Fruit fly (Drosophila melanogaster) whole organism, adult: ENCODE measurements around the gene fz2.

Experiments
- CG11617 ChIP-seq: fragments of 200-800 bp; sonication (Bioruptor generic); optimal IDR thresholded peaks from 2 replicates; lab custom pipeline; 2017; ENCODE audit warnings: mild to moderate bottlenecking, missing biosample characterization, missing genetic modification reagents, missing genetic modification characterization
- CG12768 ChIP-seq: fragments of 200-800 bp; sonication (Bioruptor generic); optimal IDR thresholded peaks from 2 replicates; lab custom pipeline; 2017; ENCODE audit warnings: missing biosample characterization, missing genetic modification characterization, mild to moderate bottlenecking, moderate library complexity, missing genetic modification reagents
- CG14711 ChIP-seq: fragments of 200-800 bp; sonication (Bioruptor generic); optimal IDR thresholded peaks from 2 replicates; lab custom pipeline; 2018; ENCODE audit warnings: missing biosample characterization, mild to moderate bottlenecking, missing genetic modification characterization, moderate library complexity
- CG1620 ChIP-seq: fragments of 200-800 bp; sonication (Bioruptor generic); optimal IDR thresholded peaks from 2 replicates; lab custom pipeline; 2016; ENCODE audit warnings: missing biosample characterization, missing genetic modification characterization
- CG33017 ChIP-seq: fragments of 200-800 bp; sonication (Bioruptor generic); optimal IDR thresholded peaks from 2 replicates; lab custom pipeline; 2018; ENCODE audit warnings: missing biosample characterization, mild to moderate bottlenecking, missing genetic modification characterization, moderate library complexity
- CG5204 ChIP-seq: fragments of 200-800 bp; sonication (Bioruptor generic); optimal IDR thresholded peaks from 2 replicates; lab custom pipeline; 2016; ENCODE audit warnings: missing biosample characterization, missing genetic modification characterization
- CG7045 ChIP-seq: fragments of 200-800 bp; sonication (Bioruptor generic); optimal IDR thresholded peaks from 2 replicates; lab custom pipeline; 2017; ENCODE audit warnings: missing biosample characterization, mild to moderate bottlenecking, missing genetic modification characterization
- CG7101 ChIP-seq: fragments of 200-800 bp; sonication (Bioruptor generic); optimal IDR thresholded peaks from 2 replicates; lab custom pipeline; 2018; ENCODE audit warnings: missing biosample characterization, mild to moderate bottlenecking, missing genetic modification characterization, moderate library complexity
- Clk ChIP-seq: fragments of 200-800 bp; sonication (Bioruptor generic); optimal IDR thresholded peaks from 2 replicates; lab custom pipeline; 2017; ENCODE audit warnings: missing biosample characterization, missing genetic modification characterization
- Crg-1 ChIP-seq: fragments of 200-800 bp; sonication (Bioruptor generic); optimal IDR thresholded peaks from 2 replicates; lab custom pipeline; 2016; ENCODE audit warnings: missing biosample characterization, missing genetic modification characterization
- Hr96 ChIP-seq: fragments of 200-800 bp; sonication (Bioruptor generic); optimal IDR thresholded peaks from 2 replicates; lab custom pipeline; 2016; ENCODE audit warnings: missing biosample characterization, missing genetic modification characterization
- Mnt ChIP-seq: fragments of 200-800 bp; sonication (Bioruptor generic); optimal IDR thresholded peaks from 2 replicates; lab custom pipeline; 2016; ENCODE audit warnings: missing biosample characterization, mild to moderate bottlenecking, missing genetic modification characterization
- bab1 ChIP-seq: fragments of 200-800 bp; sonication (Bioruptor generic); optimal IDR thresholded peaks from 3 replicates; lab custom pipeline; 2019; ENCODE audit warnings: missing biosample characterization, mild to moderate bottlenecking, missing genetic modification characterization, moderate library complexity
- cic ChIP-seq: fragments of 200-800 bp; sonication (Bioruptor generic); optimal IDR thresholded peaks from 2 replicates; lab custom pipeline; 2017; ENCODE audit warnings: missing biosample characterization, mild to moderate bottlenecking, missing genetic modification characterization, moderate library complexity
- cnc ChIP-seq, 2 experiments: fragments of >200 bp; optimal IDR thresholded peaks; 2 replicates each; lab custom pipeline; 2017
- kay ChIP-seq: fragments of 200-800 bp; sonication (Bioruptor generic); peaks from one replicate; lab custom pipeline; 2016; ENCODE audit warnings: missing biosample characterization, missing genetic modification characterization, borderline replicate concordance
- ovo ChIP-seq: fragments of 200-800 bp; sonication (Bioruptor generic); optimal IDR thresholded peaks from 2 replicates; lab custom pipeline; 2016; ENCODE audit warnings: missing biosample characterization, missing genetic modification characterization
- pad ChIP-seq: fragments of 200-800 bp; sonication (Bioruptor generic); optimal IDR thresholded peaks from 3 replicates; lab custom pipeline; 2017; ENCODE audit warnings: missing biosample characterization, missing genetic modification characterization, mild to moderate bottlenecking, moderate library complexity, missing genetic modification reagents
- tj ChIP-seq: fragments of 200-800 bp; sonication (Bioruptor generic); optimal IDR thresholded peaks from 3 replicates; lab custom pipeline; 2017; ENCODE audit warnings: missing biosample characterization, mild to moderate bottlenecking, missing genetic modification characterization, moderate library complexity
- toe ChIP-seq: fragments of 200-800 bp; sonication (Bioruptor generic); optimal IDR thresholded peaks from 2 replicates; lab custom pipeline; 2016; ENCODE audit warnings: missing biosample characterization, missing genetic modification characterization

The fz2 gene

DNA sequence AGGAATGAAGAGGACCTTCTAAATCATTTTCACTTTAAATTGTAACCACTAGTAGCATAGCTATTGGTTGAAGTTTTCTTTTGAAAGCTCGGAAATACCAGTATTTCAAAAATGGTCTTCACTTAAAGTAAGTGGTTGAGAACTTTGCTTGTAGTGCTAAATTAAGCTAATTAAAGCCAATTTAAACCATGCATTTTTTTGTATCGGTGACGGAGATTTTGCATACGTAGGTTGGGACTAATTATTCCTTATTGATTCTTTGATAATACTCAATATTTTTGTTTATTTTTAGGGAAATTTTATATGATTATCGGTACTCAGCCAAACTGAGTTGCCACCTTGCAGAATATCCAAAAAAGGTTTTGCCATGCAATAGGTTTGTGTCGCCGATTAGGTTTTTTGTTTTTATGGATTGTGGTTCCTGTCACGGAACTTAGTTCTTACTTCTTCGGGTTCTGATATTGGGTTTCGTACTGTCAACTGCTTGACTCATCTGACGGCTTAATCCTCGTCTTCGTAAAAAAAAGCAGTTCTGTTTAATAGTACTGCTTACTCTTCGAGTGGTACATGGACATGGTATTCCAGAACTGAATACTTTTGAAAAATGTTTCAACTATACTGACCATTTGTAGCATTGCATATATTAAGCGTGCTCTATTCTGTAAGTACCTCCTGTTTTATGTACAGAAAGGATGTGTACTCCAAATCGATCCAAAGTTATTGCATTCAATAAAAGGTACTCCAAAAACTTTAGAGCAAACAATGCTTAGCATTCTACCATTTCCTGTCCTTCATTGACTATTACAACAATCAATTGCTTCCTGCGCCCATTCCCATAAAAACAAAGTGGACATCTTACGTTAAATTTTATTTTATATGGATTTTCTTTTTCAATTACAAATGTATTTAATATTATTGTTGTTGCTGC, 94.8 kb downstream of the fz2 start:
- TF ChIP-seq CG33017 (no peak), toe (GFP tag; lab: Kevin White, UChicago) (no peak), CG5204 (GFP tag; lab: Kevin White, UChicago) (no peak), kay (GFP tag; lab: Kevin White, UChicago) (peak; percentile 72), CG7101 (tag; lab: Kevin White, UChicago) (no peak)

DNA sequence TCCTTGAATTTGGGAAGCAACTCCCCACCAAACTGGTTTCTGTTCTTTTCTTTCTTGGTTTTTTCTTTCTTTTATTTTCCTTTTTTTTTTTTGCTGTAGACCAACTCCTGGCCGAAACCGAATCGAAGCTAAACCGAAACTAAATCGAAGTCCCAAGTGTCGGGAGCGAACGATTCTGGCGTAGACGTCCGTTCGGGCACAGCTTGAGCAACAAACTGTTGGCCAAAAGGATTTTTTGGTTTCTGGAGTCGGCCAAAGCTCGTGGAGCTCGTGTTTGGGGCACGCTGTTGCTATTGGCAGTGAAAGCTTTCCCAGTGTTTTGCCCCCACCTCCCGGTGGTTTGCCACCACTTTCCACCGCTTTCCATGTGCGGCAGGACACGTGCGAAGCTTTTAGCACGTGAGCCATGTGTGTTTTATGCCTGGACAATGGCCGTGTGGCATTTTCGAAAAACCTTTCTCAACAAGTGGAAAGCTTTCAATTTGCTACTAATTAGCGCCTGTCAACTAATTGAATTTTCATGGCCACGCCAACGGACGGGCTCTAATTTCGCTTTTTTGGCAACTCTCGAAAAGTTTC, 96.2 kb downstream of the fz2 start, which contains the start of gene CG14082:
Gene CG14082 (minus strand): TSS at position 51 of the 579 bp plus-strand sequence.
- TF ChIP-seq Mnt (peak; percentile 38), CG7045 (GFP tag; lab: Kevin White, UChicago) (no peak)

DNA sequence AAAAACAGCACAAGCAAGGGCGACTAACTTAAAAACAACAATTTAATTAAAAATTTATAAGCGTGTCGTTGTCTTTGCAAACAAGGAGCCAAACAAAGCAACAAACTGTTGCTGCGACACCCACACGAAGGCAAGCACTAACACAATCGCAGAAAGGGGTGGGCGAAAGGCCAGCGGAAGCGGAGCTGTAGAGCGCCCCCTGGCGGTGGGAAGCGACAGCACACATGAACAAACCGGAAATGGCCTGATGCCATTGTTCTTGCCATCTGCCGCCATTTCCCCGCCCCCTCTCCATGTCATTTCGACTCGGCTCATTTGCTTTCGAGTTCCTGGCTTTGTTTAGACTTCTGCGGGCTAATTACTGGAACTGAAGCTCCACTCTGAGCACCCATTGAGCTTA, 102.6 kb downstream of the fz2 start:
- TF ChIP-seq Hr96 (no peak), CG5204 (GFP tag; lab: Kevin White, UChicago) (no peak), Mnt (no peak), Crg-1 (GFP tag; lab: Kevin White, UChicago) (no peak), CG7045 (GFP tag; lab: Kevin White, UChicago) (no peak), CG11617 (GFP tag; lab: Kevin White, UChicago) (no peak)

DNA sequence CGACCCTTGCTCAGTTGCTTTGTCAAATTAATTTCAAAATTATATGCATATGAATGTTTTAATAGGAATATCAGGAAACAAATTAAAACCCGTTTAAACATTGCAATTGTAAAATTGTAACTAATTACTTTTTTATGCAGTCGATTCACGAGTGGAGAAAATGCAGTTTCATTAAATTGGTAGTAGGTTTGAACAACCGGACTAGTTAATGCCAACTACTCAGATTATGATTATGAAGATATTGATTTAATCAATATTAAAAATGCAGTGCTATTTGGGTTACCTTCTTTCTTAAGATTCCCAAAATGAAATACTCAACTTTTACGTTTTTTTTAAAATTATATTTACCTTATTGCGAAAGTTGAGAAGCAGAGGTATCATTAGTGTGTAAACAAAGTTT, 105.6 kb downstream of the fz2 start, which contains the start of gene Spn75F:
Gene Spn75F (minus strand): TSS at position 101 of the 400 bp plus-strand sequence.
- TF ChIP-seq Mnt: no peak
- no peak for TF ChIP-seq Clk (GFP tag; lab: Kevin White, UChicago)
- no peak for TF ChIP-seq CG12768 (GFP tag; lab: Kevin White, UChicago)
- no peak for TF ChIP-seq pad
- no peak for TF ChIP-seq CG11617 (GFP tag; lab: Kevin White, UChicago)
- TF ChIP-seq CG5204 (GFP tag; lab: Kevin White, UChicago): no peak
- TF ChIP-seq toe (GFP tag; lab: Kevin White, UChicago): no peak
- no peak for TF ChIP-seq CG7101 (tag; lab: Kevin White, UChicago)
- TF ChIP-seq CG7045 (GFP tag; lab: Kevin White, UChicago): no peak
- TF ChIP-seq bab1: no peak
- no peak for TF ChIP-seq Hr96
- no peak for TF ChIP-seq Crg-1 (GFP tag; lab: Kevin White, UChicago)
- TF ChIP-seq tj (GFP tag; lab: Kevin White, UChicago): no peak

DNA sequence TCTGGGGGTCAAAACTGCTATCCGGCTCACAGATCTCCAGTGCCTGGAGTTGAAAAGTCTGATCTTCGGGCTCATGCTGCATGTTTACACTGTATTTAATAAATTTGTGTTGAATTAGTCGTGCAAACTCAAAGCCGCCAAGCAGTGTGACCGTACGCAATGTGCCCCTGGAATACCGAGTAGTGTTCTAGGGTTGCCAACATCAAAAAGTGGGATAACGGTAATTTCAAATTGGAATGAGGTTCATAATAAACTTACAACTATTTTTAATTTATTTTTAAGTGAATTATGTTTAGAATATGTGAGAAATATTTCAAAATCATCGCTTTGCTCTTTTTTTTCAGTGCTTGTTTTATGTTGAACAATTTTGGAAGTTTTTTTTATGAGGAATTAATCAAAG, 135.0 kb downstream of the fz2 start, which contains the start of gene Gem2:
Gene Gem2 (minus strand): TSS at position 176 of the 400 bp plus-strand sequence.
- TF ChIP-seq CG14711 (tag; lab: Kevin White, UChicago) (peak; percentile 90), cnc (optimal IDR thresholded peaks at IDR 0.05; lab: Kevin White, UChicago) (no peak), ovo (GFP tag; lab: Kevin White, UChicago) (peak; percentile 69)

DNA sequence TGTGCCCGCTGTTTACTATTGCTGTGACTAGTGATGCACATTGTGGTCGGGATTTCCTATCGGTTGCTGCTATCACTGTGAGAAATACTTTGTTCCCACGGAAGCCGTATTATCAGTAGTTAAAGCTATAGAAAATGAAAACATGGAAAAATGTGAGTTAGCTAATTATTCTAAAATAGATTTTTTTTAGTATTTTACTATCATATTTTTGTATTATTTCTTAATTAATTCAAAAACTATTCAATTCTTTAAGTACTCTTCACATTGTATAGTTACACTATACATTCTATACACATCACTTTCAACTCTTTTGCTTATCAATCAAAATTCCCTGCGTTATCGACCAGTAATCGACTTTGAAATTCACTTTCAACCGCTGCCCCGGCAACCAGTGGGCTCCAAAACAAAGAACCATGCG, 137.5 kb downstream of the fz2 start, which contains the start of the genes Naxd and CG14079:
Gene Naxd (minus strand): TSS at position 45 of the 418 bp plus-strand sequence.
Gene CG14079 (plus strand): TSS at position 335 of the 418 bp plus-strand sequence.
- TF ChIP-seq bab1 (peak; percentile 87), CG7045 (GFP tag; lab: Kevin White, UChicago) (peak; percentile 52), CG1620 (GFP tag; lab: Kevin White, UChicago) (peak; percentile 76), Crg-1 (GFP tag; lab: Kevin White, UChicago) (peak; percentile 63), CG33017 (peak; percentile 69), CG11617 (GFP tag; lab: Kevin White, UChicago) (peak; percentile 84), cic (GFP tag; lab: Kevin White, UChicago) (peak; percentile 63), tj (GFP tag; lab: Kevin White, UChicago) (peak; percentile 91), CG7101 (tag; lab: Kevin White, UChicago) (peak; percentile 87), Mnt (peak; percentile 70), toe (GFP tag; lab: Kevin White, UChicago) (peak; percentile 82), kay (GFP tag; lab: Kevin White, UChicago) (no peak), CG14711 (tag; lab: Kevin White, UChicago) (peak; percentile 43), ovo (GFP tag; lab: Kevin White, UChicago) (peak; percentile 65), pad (peak; percentile 36), CG5204 (GFP tag; lab: Kevin White, UChicago) (no peak), Hr96 (no peak), cnc (optimal IDR thresholded peaks at IDR 0.05; lab: Kevin White, UChicago) (no peak), CG12768 (GFP tag; lab: Kevin White, UChicago) (peak; percentile 27), Clk (GFP tag; lab: Kevin White, UChicago) (peak; percentile 13)
